Fruit fly (Drosophila melanogaster) S2 (cell line): ENCODE results near the gene Gr22a.

ENCODE experiments used
- CG8478 ChIP-seq: fragments of >200 bp; optimal IDR thresholded peaks from 2 replicates; lab custom pipeline; 2018
- CTCF ChIP-seq, 2 experiments: fragments of >200 bp; optimal IDR thresholded peaks; 2 replicates each; lab custom pipeline; 2018

Gr22a gene

dm6 chr2L:1751953-1752352 is 42.8 kb downstream of the Gr22a start, which contains the start of the genes CG17712 and CG17648:
Gene CG17712 (minus strand): TSS chr2L:1752122.
Gene CG17648 (plus strand): TSS chr2L:1752308.
- TF ChIP-seq CG8478 (lab: Kevin White, UChicago): no peak
- TF ChIP-seq CTCF (optimal IDR thresholded peaks at IDR 0.05; lab: Kevin White, UChicago): no peak

- TF ChIP-seq CTCF (optimal IDR thresholded peaks at IDR 0.05; lab: Kevin White, UChicago) (no peak), CG8478 (lab: Kevin White, UChicago) (no peak)
Observed at dm6 chr2L:1748410-1748809, 46.3 kb downstream of the Gr22a start.

DNA sequence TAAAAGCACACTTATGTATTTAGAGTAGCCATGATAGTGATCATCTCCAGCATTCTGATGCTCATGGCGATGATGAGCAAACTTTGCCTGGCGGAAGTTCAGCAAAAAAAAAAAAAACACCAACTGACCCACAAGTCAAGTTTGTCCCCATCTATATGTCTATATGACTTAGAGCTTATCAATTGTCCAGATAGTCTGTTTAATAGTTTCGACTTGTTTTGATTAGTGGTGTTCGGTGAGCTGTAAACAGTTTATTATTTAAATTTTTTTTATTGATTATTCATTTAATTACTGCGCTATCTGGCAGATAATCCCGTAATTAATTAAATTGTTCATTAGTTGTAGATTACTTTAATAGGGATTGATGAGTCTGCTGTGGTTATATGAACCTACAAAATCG is 50.9 kb downstream of the Gr22a start:
- TF ChIP-seq CG8478 (lab: Kevin White, UChicago) (no peak), CTCF (optimal IDR thresholded peaks at IDR 0.05; lab: Kevin White, UChicago) (no peak)
